Worm (Caenorhabditis elegans) whole organism, L4 larva: ENCODE data around the gene hex-1.

Experiments
- D1046.2 ChIP-seq: fragments of 200-800 bp; sonication (Bioruptor generic); IDR thresholded peaks from 2 replicates; pipeline ENCODE4 v1.3.6; 2022; ENCODE audit warnings: missing genetic modification characterization, missing compliant biosample characterization
- F44E2.7 ChIP-seq: fragments of 200-800 bp; sonication (Bioruptor generic); IDR thresholded peaks from 2 replicates; pipeline ENCODE4 v2.1.2; 2022; ENCODE audit warnings: missing genetic modification characterization, missing compliant biosample characterization
- ZK337.2 ChIP-seq: fragments of 200-800 bp; sonication (Bioruptor generic); IDR thresholded peaks from 2 replicates; pipeline ENCODE4 v1.3.6; 2022; ENCODE audit warnings: missing genetic modification reagents, missing genetic modification characterization, missing compliant biosample characterization
- ama-1 ChIP-seq: fragments of 150-350 bp; optimal IDR thresholded peaks from 2 replicates; lab custom pipeline; 2014; ENCODE audit warnings: inconsistent platforms, mixed read lengths
- arid-1 ChIP-seq: fragments of 200-800 bp; sonication (Bioruptor generic); conservative IDR thresholded peaks from 2 replicates; pipeline ENCODE4 v1.3.6; 2022; ENCODE audit warnings: missing genetic modification reagents, missing genetic modification characterization, missing compliant biosample characterization
- attf-4 ChIP-seq: sonication (generic microtip); optimal IDR thresholded peaks from 3 replicates; lab custom pipeline; 2017; ENCODE audit warnings: missing biosample characterization, missing genetic modification characterization
- ceh-28 ChIP-seq: fragments of 150-350 bp; optimal IDR thresholded peaks from 2 replicates; lab custom pipeline; 2014; ENCODE audit warnings: missing biosample characterization, missing genetic modification reagents, missing genetic modification characterization
- ceh-62 ChIP-seq: sonication (generic microtip); optimal IDR thresholded peaks from 2 replicates; lab custom pipeline; 2017; ENCODE audit warnings: missing biosample characterization, missing genetic modification characterization
- ces-1 ChIP-seq: fragments of 150-350 bp; sonication (generic microtip); optimal IDR thresholded peaks from 4 replicates; lab custom pipeline; 2014; ENCODE audit warnings: missing biosample characterization, missing genetic modification reagents, missing genetic modification characterization
- daf-12 ChIP-seq: fragments of 150-350 bp; optimal IDR thresholded peaks from 2 replicates; lab custom pipeline; 2014; ENCODE audit warnings: missing biosample characterization, missing genetic modification reagents, missing genetic modification characterization
- daf-16 ChIP-seq, 3 experiments: sonication (generic microtip); optimal IDR thresholded peaks; 2 replicates each; lab custom pipeline; 2016 to 2017; ENCODE audit warnings: missing genetic modification characterization in 3 of 3, missing genetic modification reagents in 3 of 3, mild to moderate bottlenecking in 2 of 3, missing compliant biosample characterization in 2 of 3, missing biosample characterization in 1 of 3, moderate library complexity in 1 of 3
- dmd-9 ChIP-seq: fragments of 200-800 bp; sonication (Bioruptor generic); IDR thresholded peaks from 2 replicates; pipeline ENCODE4 v1.3.6; 2022; ENCODE audit warnings: missing genetic modification reagents, missing genetic modification characterization, missing compliant biosample characterization
- duxl-1 ChIP-seq: sonication (generic microtip); optimal IDR thresholded peaks from 2 replicates; lab custom pipeline; 2016; ENCODE audit warnings: mild to moderate bottlenecking, missing genetic modification characterization, moderate library complexity, missing compliant biosample characterization; ENCODE audit not compliant: poor library complexity
- egl-43 ChIP-seq: fragments of 200-800 bp; sonication (Bioruptor generic); IDR thresholded peaks from 2 replicates; pipeline ENCODE4 v1.3.6; 2022; ENCODE audit warnings: missing genetic modification reagents, missing genetic modification characterization, missing compliant biosample characterization
- fkh-10 ChIP-seq: fragments of 150-350 bp; optimal IDR thresholded peaks from 2 replicates; lab custom pipeline; 2014; ENCODE audit warnings: missing biosample characterization, missing genetic modification reagents, missing genetic modification characterization
- hlh-11 ChIP-seq: fragments of 200-800 bp; sonication (Bioruptor generic); optimal IDR thresholded peaks from 2 replicates; lab custom pipeline; 2018; ENCODE audit warnings: mild to moderate bottlenecking, missing genetic modification characterization, missing compliant biosample characterization
- hlh-30 ChIP-seq: sonication (generic microtip); optimal IDR thresholded peaks from 2 replicates; lab custom pipeline; 2017; ENCODE audit warnings: antibody characterized with exemption, mild to moderate bottlenecking, missing genetic modification characterization, missing compliant biosample characterization; ENCODE audit not compliant: insufficient read depth
- hmg-1.1 ChIP-seq: fragments of 200-800 bp; sonication (Bioruptor generic); IDR thresholded peaks from 2 replicates; pipeline ENCODE4 v1.3.6; 2022; ENCODE audit warnings: missing genetic modification reagents, missing genetic modification characterization, missing compliant biosample characterization
- jun-1 ChIP-seq: fragments of 150-350 bp; optimal IDR thresholded peaks from 2 replicates; lab custom pipeline; 2014; ENCODE audit warnings: missing biosample characterization, missing genetic modification reagents, missing genetic modification characterization
- lim-7 ChIP-seq: fragments of 200-800 bp; sonication (Bioruptor generic); IDR thresholded peaks from 2 replicates; pipeline ENCODE4 v1.3.6; 2022; ENCODE audit warnings: missing genetic modification characterization, missing compliant biosample characterization
- lin-1 ChIP-seq: fragments of 200-800 bp; sonication (Bioruptor generic); IDR thresholded peaks from 2 replicates; pipeline ENCODE4 v1.3.6; 2022; ENCODE audit warnings: missing genetic modification reagents, missing genetic modification characterization, missing compliant biosample characterization
- lin-15B ChIP-seq: fragments of 150-350 bp; sonication (generic microtip); optimal IDR thresholded peaks from 3 replicates; lab custom pipeline; 2014; ENCODE audit warnings: missing biosample characterization, missing genetic modification characterization
- lin-29 ChIP-seq: fragments of 200-800 bp; sonication (Bioruptor generic); IDR thresholded peaks from 2 replicates; pipeline ENCODE4 v1.3.6; 2022; ENCODE audit warnings: missing genetic modification reagents, missing genetic modification characterization, missing compliant biosample characterization
- lin-39 ChIP-seq: fragments of 150-350 bp; optimal IDR thresholded peaks from 2 replicates; lab custom pipeline; 2014; ENCODE audit warnings: missing biosample characterization, missing genetic modification reagents, missing genetic modification characterization
- lir-3 ChIP-seq: sonication (generic microtip); optimal IDR thresholded peaks from 2 replicates; lab custom pipeline; 2016; ENCODE audit warnings: mild to moderate bottlenecking, missing genetic modification characterization, missing compliant biosample characterization
- lsy-2 ChIP-seq, 2 experiments: fragments of 150-350 bp in 1 of 2; sonication (generic microtip) in 1 of 2; optimal IDR thresholded peaks; 2 replicates each; lab custom pipeline; 2014 to 2017; ENCODE audit warnings: missing biosample characterization in 2 of 2, missing genetic modification characterization in 2 of 2
- madf-5 ChIP-seq, 2 experiments: fragments of 200-800 bp; sonication (Bioruptor generic); IDR thresholded peaks; 2 replicates each; pipeline ENCODE4 v1.3.6; 2022; ENCODE audit warnings: missing compliant biosample characterization in 2 of 2, missing genetic modification characterization in 2 of 2
- madf-9 ChIP-seq: fragments of 200-800 bp; sonication (Bioruptor generic); conservative IDR thresholded peaks from 2 replicates; pipeline ENCODE4 v1.3.6; 2022; ENCODE audit warnings: missing genetic modification reagents, missing genetic modification characterization, missing compliant biosample characterization
- mdl-1 ChIP-seq, 2 experiments: fragments of 150-350 bp in 1 of 2; sonication (generic microtip) in 1 of 2; optimal IDR thresholded peaks; 2 replicates each; lab custom pipeline; 2014 to 2017; ENCODE audit warnings: missing biosample characterization in 2 of 2, missing genetic modification characterization in 2 of 2
- mdt-29 ChIP-seq: fragments of 200-800 bp; sonication (Bioruptor generic); IDR thresholded peaks from 2 replicates; pipeline ENCODE4 v1.3.6; 2022; ENCODE audit warnings: missing genetic modification reagents, missing genetic modification characterization, missing compliant biosample characterization
- mxl-3 ChIP-seq: fragments of 200-800 bp; sonication (Bioruptor generic); optimal IDR thresholded peaks from 2 replicates; lab custom pipeline; 2018; ENCODE audit warnings: mild to moderate bottlenecking, missing genetic modification characterization, missing compliant biosample characterization
- nhr-102 ChIP-seq: sonication (generic microtip); optimal IDR thresholded peaks from 2 replicates; lab custom pipeline; 2016; ENCODE audit warnings: mild to moderate bottlenecking, missing genetic modification characterization, moderate library complexity, missing compliant biosample characterization
- nhr-11 ChIP-seq: fragments of 150-350 bp; optimal IDR thresholded peaks from 2 replicates; lab custom pipeline; 2014; ENCODE audit warnings: missing biosample characterization, missing genetic modification characterization
- nhr-111 ChIP-seq: fragments of 200-800 bp; sonication (Bioruptor generic); optimal IDR thresholded peaks from 2 replicates; lab custom pipeline; 2018; ENCODE audit warnings: mild to moderate bottlenecking, missing genetic modification characterization, missing compliant biosample characterization
- nhr-28 ChIP-seq: fragments of 150-350 bp; optimal IDR thresholded peaks from 2 replicates; lab custom pipeline; 2014; ENCODE audit warnings: missing biosample characterization, missing genetic modification characterization
- php-3 ChIP-seq: fragments of 200-800 bp; sonication (Bioruptor generic); IDR thresholded peaks from 2 replicates; pipeline ENCODE4 v1.3.6; 2022; ENCODE audit warnings: missing genetic modification reagents, missing genetic modification characterization, missing compliant biosample characterization
- pqm-1 ChIP-seq: sonication (generic microtip); optimal IDR thresholded peaks from 2 replicates; lab custom pipeline; 2017; ENCODE audit warnings: missing biosample characterization, missing genetic modification characterization
- sdz-12 ChIP-seq: fragments of 200-800 bp; sonication (Bioruptor generic); optimal IDR thresholded peaks from 2 replicates; lab custom pipeline; 2018; ENCODE audit warnings: mild to moderate bottlenecking, missing genetic modification characterization, missing compliant biosample characterization
- set-16 ChIP-seq: fragments of 200-800 bp; sonication (Bioruptor generic); IDR thresholded peaks from 2 replicates; pipeline ENCODE4 v1.3.6; 2022; ENCODE audit warnings: missing genetic modification reagents, missing genetic modification characterization, missing compliant biosample characterization
- snpc-1.2 ChIP-seq: fragments of 200-800 bp; sonication (Bioruptor generic); IDR thresholded peaks from 2 replicates; pipeline ENCODE4 v1.3.6; 2022; ENCODE audit warnings: missing genetic modification reagents, missing genetic modification characterization, missing compliant biosample characterization
- spr-1 ChIP-seq: sonication (generic microtip); optimal IDR thresholded peaks from 2 replicates; lab custom pipeline; 2016; ENCODE audit warnings: mild to moderate bottlenecking, missing genetic modification characterization, missing compliant biosample characterization
- spr-3 ChIP-seq: fragments of 200-800 bp; sonication (Bioruptor generic); optimal IDR thresholded peaks from 2 replicates; lab custom pipeline; 2018; ENCODE audit warnings: mild to moderate bottlenecking, missing genetic modification characterization, missing compliant biosample characterization
- tra-1 ChIP-seq: fragments of 200-800 bp; sonication (Bioruptor generic); IDR thresholded peaks from 2 replicates; pipeline ENCODE4 v1.3.6; 2022; ENCODE audit warnings: missing genetic modification reagents, missing genetic modification characterization, missing compliant biosample characterization
- unc-39 ChIP-seq: sonication (generic microtip); optimal IDR thresholded peaks from 2 replicates; lab custom pipeline; 2017; ENCODE audit warnings: missing biosample characterization, missing genetic modification characterization
- zfp-2 ChIP-seq: sonication (generic microtip); optimal IDR thresholded peaks from 2 replicates; lab custom pipeline; 2016; ENCODE audit warnings: mild to moderate bottlenecking, missing genetic modification characterization, missing compliant biosample characterization
- zfp-3 ChIP-seq: fragments of 200-800 bp; sonication (Bioruptor generic); conservative IDR thresholded peaks from 2 replicates; pipeline ENCODE4 v1.3.6; 2022; ENCODE audit warnings: missing genetic modification reagents, missing genetic modification characterization, missing compliant biosample characterization
- zip-2 ChIP-seq: fragments of 150-350 bp; optimal IDR thresholded peaks from 2 replicates; lab custom pipeline; 2014; ENCODE audit warnings: missing biosample characterization, missing genetic modification characterization

Gene hex-1

ce11 chrX:2219006-2219405 lies 1.9 kb upstream of the hex-1 start:
- TF ChIP-seq jun-1 (tag; lab: Kevin White, UChicago) (no peak), spr-3 (GFP tag; lab: Kevin White, UChicago) (no peak), mdl-1 (tag; optimal IDR thresholded peaks at IDR 0.05; lab: Kevin White, UChicago) (peak in 1 of 2 experiments; percentile 34), hlh-11 (tag; lab: Kevin White, UChicago) (peak; percentile 41), nhr-28 (tag; lab: Kevin White, UChicago) (peak; percentile 40), madf-9 (GFP tag; lab: Robert Waterston, UW) (no peak), mxl-3 (GFP tag; lab: Kevin White, UChicago) (peak; percentile 14), lsy-2 (tag; optimal IDR thresholded peaks at IDR 0.05; lab: Kevin White, UChicago) (no peak), madf-5 (GFP tag; IDR thresholded peaks at IDR 0.05; lab: Robert Waterston, UW) (no peak), duxl-1 (tag; lab: Kevin White, UChicago) (peak; percentile 68), arid-1 (GFP tag; lab: Robert Waterston, UW) (no peak), hlh-30 (peak; percentile 6), mdt-29 (GFP tag; lab: Robert Waterston, UW) (no peak)

DNA sequence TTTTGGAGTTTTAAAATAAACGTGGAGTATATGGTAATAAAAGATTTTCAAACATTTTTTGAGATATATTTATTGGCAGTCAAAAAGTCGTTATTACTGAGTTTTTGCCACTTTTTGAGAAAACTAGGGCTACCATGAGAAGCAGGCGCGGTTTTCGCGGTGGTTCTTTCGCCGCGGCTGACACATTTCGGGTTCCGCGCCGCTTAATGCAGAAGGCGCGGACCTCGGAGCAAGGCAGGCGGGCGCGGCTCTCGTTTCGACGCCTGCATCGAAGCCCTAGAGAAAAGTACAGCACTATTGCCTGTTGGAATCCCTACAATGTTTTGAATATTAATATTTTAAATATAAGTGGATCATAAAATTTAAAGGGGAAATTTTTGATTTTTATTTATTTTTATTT lies 1.5 kb upstream of the hex-1 start:
- TF ChIP-seq set-16 (GFP tag; lab: Robert Waterston, UW) = peak; percentile 90
- TF ChIP-seq D1046.2 (GFP tag; lab: Robert Waterston, UW) = 0 out of 2 replicates have a peak, but pooled peaks have one; percentile 44
- no peak for TF ChIP-seq hmg-1.1 (GFP tag; lab: Robert Waterston, UW)
- no peak for TF ChIP-seq spr-3 (GFP tag; lab: Kevin White, UChicago)
- TF ChIP-seq lin-39 (tag; lab: Kevin White, UChicago) = no peak
- no peak for TF ChIP-seq madf-5 (GFP tag; IDR thresholded peaks at IDR 0.05; lab: Robert Waterston, UW)
- TF ChIP-seq daf-12 = no peak
- no peak for TF ChIP-seq spr-1 (tag; lab: Kevin White, UChicago)
- TF ChIP-seq F44E2.7 (GFP tag; lab: Robert Waterston, UW) = no peak
- TF ChIP-seq unc-39 (tag; lab: Kevin White, UChicago) = no peak
- TF ChIP-seq nhr-28 (tag; lab: Kevin White, UChicago) = no peak
- no peak for TF ChIP-seq ama-1 (lab: Kevin White, UChicago)
- no peak for TF ChIP-seq madf-9 (GFP tag; lab: Robert Waterston, UW)
- TF ChIP-seq lin-15B (tag; lab: Kevin White, UChicago) = no peak
- TF ChIP-seq lir-3 (tag; lab: Kevin White, UChicago) = no peak
- TF ChIP-seq ceh-62 (tag; lab: Kevin White, UChicago) = no peak
- no peak for TF ChIP-seq zip-2 (tag; lab: Kevin White, UChicago)
- no peak for TF ChIP-seq lin-29 (GFP tag; lab: Robert Waterston, UW)
- TF ChIP-seq lim-7 = no peak
- no peak for TF ChIP-seq ceh-28 (tag; lab: Kevin White, UChicago)
- TF ChIP-seq dmd-9 = no peak
- no peak for TF ChIP-seq ZK337.2
- TF ChIP-seq tra-1 = 0 out of 2 replicates have a peak, but pooled peaks have one; percentile 10
- no peak for TF ChIP-seq ces-1
- TF ChIP-seq php-3 (GFP tag; lab: Robert Waterston, UW) = no peak
- no peak for TF ChIP-seq zfp-3

DNA sequence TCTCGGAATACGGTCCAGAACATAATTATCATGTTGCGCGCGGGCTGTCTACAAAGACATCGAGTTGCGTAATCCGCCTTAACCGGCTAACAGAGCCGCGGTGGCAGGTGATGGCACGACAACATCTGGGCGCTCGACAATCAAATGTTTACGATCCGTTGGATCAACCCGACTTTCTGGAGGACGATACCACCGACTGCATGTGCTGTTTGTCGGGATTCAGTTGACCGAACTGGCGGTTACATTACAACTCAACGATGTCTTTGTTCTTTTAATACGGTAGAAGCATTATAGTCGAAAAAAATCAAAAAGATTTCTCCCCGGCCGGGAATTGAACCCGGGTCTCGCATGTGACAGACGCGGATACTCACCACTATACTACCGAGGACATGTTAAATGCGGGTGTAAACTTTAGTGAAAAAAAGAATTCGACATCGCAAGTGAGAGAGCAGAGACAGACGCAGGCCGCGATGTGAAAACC lies 6.0 kb downstream of the hex-1 start:
- TF ChIP-seq ZK337.2 (peak; percentile 85), nhr-11 (tag; lab: Kevin White, UChicago) (no peak), egl-43 (GFP tag; lab: Robert Waterston, UW) (peak; percentile 94), daf-16 (GFP tag; optimal IDR thresholded peaks at IDR 0.05; lab: Kevin White, UChicago) (peak; percentile 45 to 89), daf-16 (tag; optimal IDR thresholded peaks at IDR 0.05; lab: Kevin White, UChicago) (peak; percentile 63), mdl-1 (tag; optimal IDR thresholded peaks at IDR 0.05; lab: Kevin White, UChicago) (peak in 1 of 2 experiments; percentile 79), fkh-10 (GFP tag; lab: Kevin White, UChicago) (peak; percentile 55), pqm-1 (no peak), sdz-12 (GFP tag; lab: Kevin White, UChicago) (peak; percentile 71), attf-4 (tag; lab: Kevin White, UChicago) (no peak), lin-1 (GFP tag; lab: Robert Waterston, UW) (peak; percentile 58), lsy-2 (tag; optimal IDR thresholded peaks at IDR 0.05; lab: Kevin White, UChicago) (peak in 1 of 2 experiments; percentile 75), dmd-9 (peak; percentile 84), nhr-102 (tag; lab: Kevin White, UChicago) (peak; percentile 58), hlh-11 (tag; lab: Kevin White, UChicago) (peak; percentile 62), nhr-111 (GFP tag; lab: Kevin White, UChicago) (peak; percentile 92), zfp-2 (tag; lab: Kevin White, UChicago) (peak; percentile 40), snpc-1.2 (GFP tag; lab: Robert Waterston, UW) (peak; percentile 90), ama-1 (lab: Kevin White, UChicago) (no peak)
